Worm (Caenorhabditis elegans): ENCODE measurements around the gene cup-16.

Gene cup-16

DNA sequence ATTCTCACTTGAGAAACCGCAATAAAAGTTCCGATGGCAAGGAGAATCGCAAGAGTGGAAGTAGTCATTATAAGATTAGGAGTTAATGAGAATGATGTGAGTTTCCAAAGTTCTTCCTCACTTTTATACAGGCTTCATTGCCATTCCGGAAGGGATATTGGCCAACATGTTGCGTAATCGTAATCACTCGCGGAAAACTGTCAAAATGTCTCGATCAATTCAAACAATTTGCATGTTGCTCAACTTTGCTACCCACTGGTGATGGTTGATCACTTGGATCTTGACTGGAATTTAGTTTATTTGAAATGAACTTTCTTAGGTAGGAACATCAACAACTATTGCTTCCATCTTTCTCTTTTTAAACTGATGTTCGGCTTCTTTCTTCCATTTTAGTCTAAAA is 30.5 kb downstream of the cup-16 start, which contains the start of gene idpb-4:
Gene idpb-4 (minus strand): TSS at position 101 of the 400 bp plus-strand sequence.
- TF ChIP-seq nfya-2 (GFP tag; IDR thresholded peaks at IDR 0.05): no peak
- TF ChIP-seq egl-44 (GFP tag; IDR thresholded peaks at IDR 0.05): no peak
- no peak for TF ChIP-seq lin-35 (GFP tag; optimal IDR thresholded peaks at IDR 0.05)

DNA sequence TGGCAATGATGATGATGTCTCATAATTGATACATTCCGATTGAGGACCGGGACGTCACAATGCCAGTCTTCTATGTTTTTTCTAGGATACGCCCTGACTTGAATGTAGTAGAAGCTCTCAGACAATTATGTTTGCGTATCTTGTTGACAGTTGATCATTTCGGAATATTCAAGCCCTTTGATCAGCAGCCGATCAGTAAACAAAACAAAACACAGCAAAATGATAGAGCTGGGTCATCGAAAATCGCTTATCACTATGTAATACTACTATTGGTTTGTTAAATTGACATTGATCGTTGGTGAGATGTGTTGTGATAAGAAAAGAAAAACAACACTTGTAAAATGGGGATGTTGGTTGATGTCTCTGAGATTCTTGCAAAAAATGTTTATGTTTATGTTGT is 31.3 kb downstream of the cup-16 start:
- no peak for TF ChIP-seq efl-1 (GFP tag; optimal IDR thresholded peaks at IDR 0.05)
- no peak for TF ChIP-seq attf-3 (GFP tag; conservative IDR thresholded peaks at IDR 0.05)
- no peak for TF ChIP-seq C06A6.2 (GFP tag; conservative IDR thresholded peaks at IDR 0.05)
- no peak for TF ChIP-seq Y53G8AR.9 (GFP tag; conservative IDR thresholded peaks at IDR 0.05)
- TF ChIP-seq K12H6.12 (tag; optimal IDR thresholded peaks at IDR 0.05): no peak
- no peak for TF ChIP-seq rpc-1 (optimal IDR thresholded peaks at IDR 0.05)
- TF ChIP-seq rpc-1 (tag; optimal IDR thresholded peaks at IDR 0.05): no peak
- TF ChIP-seq lsy-27 (tag; optimal IDR thresholded peaks at IDR 0.05; ENCODE audit: borderline replicate concordance, insufficient read depth): no peak
- TF ChIP-seq unc-62 (GFP tag; optimal IDR thresholded peaks at IDR 0.05): no peak
- TF ChIP-seq ceh-58 (GFP tag; IDR thresholded peaks at IDR 0.05): no peak
- no peak for TF ChIP-seq ceh-100 (GFP tag; IDR thresholded peaks at IDR 0.05)
- no peak for TF ChIP-seq madf-8 (GFP tag; conservative IDR thresholded peaks at IDR 0.05)
- no peak for TF ChIP-seq nfya-1 (tag; optimal IDR thresholded peaks at IDR 0.05; ENCODE audit: borderline replicate concordance, insufficient read depth)
- no peak for TF ChIP-seq cebp-1 (GFP tag; IDR thresholded peaks at IDR 0.05)
- TF ChIP-seq cebp-1 (tag; optimal IDR thresholded peaks at IDR 0.05): no peak
- TF ChIP-seq snpc-4 (GFP tag; optimal IDR thresholded peaks at IDR 0.05): no peak
- no peak for TF ChIP-seq snpc-4 (tag; optimal IDR thresholded peaks at IDR 0.05)
- no peak for TF ChIP-seq egl-44 (GFP tag; IDR thresholded peaks at IDR 0.05)

DNA sequence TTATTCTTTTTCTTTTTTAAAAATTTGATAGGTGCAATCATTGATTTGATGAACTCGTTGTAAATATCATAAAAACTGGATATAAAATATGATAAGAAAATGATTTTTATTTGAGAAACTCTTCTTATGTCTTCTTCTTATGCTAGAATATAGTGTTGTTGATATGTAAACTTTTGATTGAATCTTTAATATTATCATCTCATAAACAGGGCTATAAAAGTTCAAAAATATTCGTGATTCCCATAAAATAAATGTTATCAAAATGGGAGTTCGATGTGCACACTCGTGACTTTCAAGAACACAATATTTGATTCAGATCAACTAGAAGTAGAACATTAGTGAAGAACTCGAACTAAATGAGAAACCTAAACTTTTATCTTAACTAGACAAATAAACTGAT is 32.0 kb downstream of the cup-16 start:
- no peak for TF ChIP-seq hmg-20 (GFP tag; IDR thresholded peaks at IDR 0.05)
- peak; percentile 14 for TF ChIP-seq unc-62 (GFP tag; optimal IDR thresholded peaks at IDR 0.05)

DNA sequence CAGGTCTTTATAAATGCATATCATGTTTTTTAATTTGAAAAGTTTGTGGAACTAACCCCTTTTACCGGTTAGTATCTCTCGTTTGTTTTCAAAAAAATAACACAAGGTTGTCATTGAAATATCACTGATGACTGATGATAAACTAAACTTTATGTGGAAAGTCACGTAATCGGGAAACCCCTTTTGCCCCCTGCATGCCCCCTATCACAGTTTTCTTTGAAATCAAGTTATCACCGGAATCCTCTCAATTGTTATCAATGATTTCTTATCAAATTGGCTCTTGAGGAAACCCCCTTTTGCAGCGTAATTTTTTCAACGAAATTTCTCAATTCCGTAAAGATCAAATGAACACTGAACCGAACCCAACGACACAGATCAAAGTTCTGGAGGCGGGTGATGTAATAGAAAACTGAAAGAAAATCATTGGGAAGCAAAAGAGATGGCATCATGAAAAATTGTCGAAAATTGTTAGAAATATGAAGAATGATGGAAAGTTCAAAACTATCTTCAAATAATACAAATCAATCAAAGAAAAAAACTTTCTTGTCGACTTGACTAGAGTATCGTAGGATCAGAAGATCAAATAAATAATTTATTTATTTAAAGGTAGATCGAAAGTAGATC is 33.5 kb downstream of the cup-16 start:
- TF ChIP-seq mcd-1 (GFP tag; IDR thresholded peaks at IDR 0.05) (peak; percentile 11; the same call in 1 of the 2 replicates), aptf-3 (GFP tag; IDR thresholded peaks at IDR 0.05) (no peak), egl-18 (GFP tag; IDR thresholded peaks at IDR 0.05) (no peak), ztf-26 (tag; optimal IDR thresholded peaks at IDR 0.05) (peak; percentile 73), somi-1 (GFP tag; optimal IDR thresholded peaks at IDR 0.05) (peak; percentile 70), atf-7 (tag; optimal IDR thresholded peaks at IDR 0.05) (peak; percentile 78), let-607 (tag; optimal IDR thresholded peaks at IDR 0.05) (peak in 1 of 2 experiments; percentile 3), pha-4 (tag; optimal IDR thresholded peaks at IDR 0.05) (no peak), nfya-2 (GFP tag; IDR thresholded peaks at IDR 0.05) (no peak), madf-10 (tag; optimal IDR thresholded peaks at IDR 0.05) (peak; percentile 5), tlf-1 (GFP tag; optimal IDR thresholded peaks at IDR 0.05) (peak; percentile 28), F49E8.2 (tag; optimal IDR thresholded peaks at IDR 0.05; ENCODE audit: insufficient read depth) (no peak), xnd-1 (tag; optimal IDR thresholded peaks at IDR 0.05) (no peak), let-526 (GFP tag; IDR thresholded peaks at IDR 0.05) (0 out of 2 replicates have a peak, but pooled peaks have one; percentile 21), F57C9.4 (tag; optimal IDR thresholded peaks at IDR 0.05) (no peak), nfyb-1 (GFP tag; IDR thresholded peaks at IDR 0.05) (peak; percentile 21; the same call in 1 of the 2 replicates), B0336.3 (GFP tag; IDR thresholded peaks at IDR 0.05) (peak; percentile 58), madf-3 (GFP tag; IDR thresholded peaks at IDR 0.05) (no peak), tbp1 (GFP tag; optimal IDR thresholded peaks at IDR 0.05) (peak; percentile 14), F37B4.10 (GFP tag; IDR thresholded peaks at IDR 0.05) (no peak), ceh-40 (GFP tag; IDR thresholded peaks at IDR 0.05) (no peak), nhr-90 (tag; optimal IDR thresholded peaks at IDR 0.05) (peak; percentile 10), cebp-1 (GFP tag; IDR thresholded peaks at IDR 0.05) (no peak), cebp-1 (tag; optimal IDR thresholded peaks at IDR 0.05) (peak; percentile 36), ztf-22 (GFP tag; optimal IDR thresholded peaks at IDR 0.05) (peak; percentile 50), lin-40 (tag; optimal IDR thresholded peaks at IDR 0.05) (peak; percentile 72)

Measured in whole organism, young adult.